Worm (Caenorhabditis elegans) whole organism, L4/young adult: ENCODE results near the gene hdl-2.

ENCODE experiments used
- W03F9.2 ChIP-seq: fragments of 150-350 bp; optimal IDR thresholded peaks from 2 replicates; lab custom pipeline; 2014; ENCODE audit warnings: missing biosample characterization, missing genetic modification characterization
- him-1 ChIP-seq: sonication (generic microtip); optimal IDR thresholded peaks from 2 replicates; lab custom pipeline; 2016; ENCODE audit warnings: missing genotype, missing genetic modification reagents, missing genetic modification characterization, missing compliant biosample characterization

DNA sequence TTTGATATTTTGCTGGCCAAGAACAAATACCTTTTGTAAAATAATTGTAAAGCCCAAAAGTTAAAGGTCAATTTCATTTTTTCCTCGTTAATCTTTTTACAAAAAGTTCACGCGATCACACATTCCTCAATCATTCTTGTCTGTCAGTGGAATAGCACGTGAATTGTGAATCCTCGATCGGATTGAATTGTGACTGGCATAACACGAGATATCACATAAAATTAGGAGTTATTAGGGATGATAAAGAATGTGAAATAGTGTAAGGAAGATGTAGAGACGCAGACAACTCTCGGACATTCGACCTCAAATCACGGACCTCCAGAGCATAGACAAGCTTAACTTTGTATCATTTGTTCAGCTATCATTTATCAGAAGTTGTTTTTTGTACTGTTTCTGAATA, 32.2 kb downstream of the hdl-2 start, which contains the start of gene C27B7.6:
- TF ChIP-seq him-1 (no peak), W03F9.2 (tag; lab: Kevin White, UChicago) (no peak)
